Worm (Caenorhabditis elegans) whole organism, early embryonic: Measurements from ENCODE around the gene T06E4.5.

Experiments used
- ama-1 ChIP-seq: fragments of 150-350 bp; optimal IDR thresholded peaks from 2 replicates; lab custom pipeline; 2014
- sea-1 ChIP-seq: fragments of 200-800 bp; sonication (Bioruptor generic); conservative IDR thresholded peaks from 2 replicates; pipeline ENCODE4 v1.3.6; 2022; ENCODE audit warnings: missing genetic modification characterization, missing compliant biosample characterization

ce11 chrV:9625122-9625521 is 5.9 kb upstream of the T06E4.5 start, which contains the start of gene idpc-4:
- TF ChIP-seq ama-1 (lab: Kevin White, UChicago) = no peak
- no peak for TF ChIP-seq sea-1 (GFP tag; lab: Robert Waterston, UW)
